Worm (Caenorhabditis elegans): ENCODE data around the gene dao-4.

ce11 chrX:10076334-10076733 lies 1.2 kb downstream of the dao-4 start:
- TF ChIP-seq ceh-82 (tag; optimal IDR thresholded peaks at IDR 0.05) (no peak), nhr-12 (tag; optimal IDR thresholded peaks at IDR 0.05) (no peak), lin-39 (tag; optimal IDR thresholded peaks at IDR 0.05) (no peak), ama-1 (optimal IDR thresholded peaks at IDR 0.05) (no peak), lsy-2 (tag; optimal IDR thresholded peaks at IDR 0.05) (no peak), nhr-11 (tag; optimal IDR thresholded peaks at IDR 0.05) (no peak), nhr-237 (tag; optimal IDR thresholded peaks at IDR 0.05) (no peak)

Data from whole organism, L2 larva.